Fruit fly (Drosophila melanogaster): ENCODE measurements around the gene CG13403.

CG13403 gene

dm6 chrX:14211250-14211944 lies 19.6 kb upstream of the CG13403 start:
- peak; percentile 49 for TF ChIP-seq CG17801 (GFP tag; optimal IDR thresholded peaks at IDR 0.05; ENCODE audit: partially characterized antibody)

dm6 chrX:14209209-14209781 lies 17.5 kb upstream of the CG13403 start:
- no peak for TF ChIP-seq CG17801 (GFP tag; optimal IDR thresholded peaks at IDR 0.05; ENCODE audit: partially characterized antibody)

dm6 chrX:14208426-14209208 lies 16.8 kb upstream of the CG13403 start:
- TF ChIP-seq CG17801 (GFP tag; optimal IDR thresholded peaks at IDR 0.05; ENCODE audit: partially characterized antibody): peak; percentile 49

- no peak for TF ChIP-seq CG17801 (GFP tag; optimal IDR thresholded peaks at IDR 0.05; ENCODE audit: partially characterized antibody)
Observed at dm6 chrX:14201178-14201577, 9.4 kb upstream of the CG13403 start, which contains the start of gene Prp16. TSS of gene Prp16 (plus strand) at chrX:14201362.

dm6 chrX:14199967-14200531 lies 8.2 kb upstream of the CG13403 start, which contains the start of gene CG11590:
TSS of gene CG11590 (plus strand) at chrX:14200178.
- no peak for TF ChIP-seq CG17801 (GFP tag; optimal IDR thresholded peaks at IDR 0.05; ENCODE audit: partially characterized antibody)

- TF ChIP-seq CG17801 (GFP tag; optimal IDR thresholded peaks at IDR 0.05; ENCODE audit: partially characterized antibody): no peak
Observed at dm6 chrX:14193013-14193412, 1.2 kb upstream of the CG13403 start, which contains the start of gene yl. TSS of gene yl (plus strand) at chrX:14193214.

- no peak for TF ChIP-seq CG17801 (GFP tag; optimal IDR thresholded peaks at IDR 0.05; ENCODE audit: partially characterized antibody)
Observed at dm6 chrX:14189216-14189615, 2.6 kb downstream of the CG13403 start, which contains the start of gene CG11585. TSS of gene CG11585 (plus strand) at chrX:14189516.

dm6 chrX:14186953-14187352 lies 4.9 kb downstream of the CG13403 start, which contains the start of gene CG12481:
TSS of gene CG12481 (plus strand) at chrX:14187253.
- TF ChIP-seq CG17801 (GFP tag; optimal IDR thresholded peaks at IDR 0.05; ENCODE audit: partially characterized antibody): no peak

- TF ChIP-seq CG17801 (GFP tag; optimal IDR thresholded peaks at IDR 0.05; ENCODE audit: partially characterized antibody): no peak
Observed at dm6 chrX:14184062-14184611, 7.7 kb downstream of the CG13403 start, which contains the start of gene CG32603. TSS of gene CG32603 (plus strand) at chrX:14184561.

dm6 chrX:14180728-14181127 lies 11.1 kb downstream of the CG13403 start, which contains the start of gene CG11584:
TSS of gene CG11584 (plus strand) at chrX:14181028.
- no peak for TF ChIP-seq CG17801 (GFP tag; optimal IDR thresholded peaks at IDR 0.05; ENCODE audit: partially characterized antibody)

dm6 chrX:14176623-14177022 lies 15.2 kb downstream of the CG13403 start, which contains the start of gene CG11581:
TSS of gene CG11581 (plus strand) at chrX:14176923.
- no peak for TF ChIP-seq CG17801 (GFP tag; optimal IDR thresholded peaks at IDR 0.05; ENCODE audit: partially characterized antibody)

- no peak for TF ChIP-seq CG17801 (GFP tag; optimal IDR thresholded peaks at IDR 0.05; ENCODE audit: partially characterized antibody)
Observed at dm6 chrX:14175663-14176062, 16.2 kb downstream of the CG13403 start.

- TF ChIP-seq CG17801 (GFP tag; optimal IDR thresholded peaks at IDR 0.05; ENCODE audit: partially characterized antibody): no peak
Observed at dm6 chrX:14174456-14174855, 17.4 kb downstream of the CG13403 start, which contains the start of gene CG1368. TSS of gene CG1368 (plus strand) at chrX:14174756.

- TF ChIP-seq CG17801 (GFP tag; optimal IDR thresholded peaks at IDR 0.05; ENCODE audit: partially characterized antibody): no peak
Observed at dm6 chrX:14173654-14174053, 18.2 kb downstream of the CG13403 start.

- TF ChIP-seq CG17801 (GFP tag; optimal IDR thresholded peaks at IDR 0.05; ENCODE audit: partially characterized antibody): no peak
Observed at dm6 chrX:14172524-14172923, 19.3 kb downstream of the CG13403 start, which contains the start of gene betaNACtes1. TSS of gene betaNACtes1 (minus strand) at chrX:14172624.
